Worm (Caenorhabditis elegans): ENCODE data around the gene F54E4.3.

Gene F54E4.3

ce11 chrX:14636157-14636556 is at the start of gene F54E4.3:
F54E4.3 (minus strand) TSS chrX:14636421.
- no peak for TF ChIP-seq unc-62 (GFP tag; optimal IDR thresholded peaks at IDR 0.05)

ce11 chrX:14684406-14684927 is 48.2 kb upstream of the F54E4.3 start, which contains the start of gene csq-1:
csq-1 (plus strand) TSS chrX:14684877.
- no peak for TF ChIP-seq unc-62 (GFP tag; optimal IDR thresholded peaks at IDR 0.05)

- TF ChIP-seq unc-62 (GFP tag; optimal IDR thresholded peaks at IDR 0.05), result no peak
These were observed 44.3 kb upstream of the F54E4.3 start for ce11 chrX:14680474-14680873.

- no peak for TF ChIP-seq unc-62 (GFP tag; optimal IDR thresholded peaks at IDR 0.05)
These were observed 42.8 kb upstream of the F54E4.3 start for ce11 chrX:14678983-14679382.

ce11 chrX:14674028-14674427 is 37.8 kb upstream of the F54E4.3 start, which contains the start of gene slt-1:
slt-1 (plus strand) TSS chrX:14674328.
- no peak for TF ChIP-seq unc-62 (GFP tag; optimal IDR thresholded peaks at IDR 0.05)

ce11 chrX:14671300-14671699 is 35.1 kb upstream of the F54E4.3 start:
- TF ChIP-seq unc-62 (GFP tag; optimal IDR thresholded peaks at IDR 0.05), result no peak

- TF ChIP-seq unc-62 (GFP tag; optimal IDR thresholded peaks at IDR 0.05), result no peak
These were observed 27.8 kb upstream of the F54E4.3 start, which contains the start of gene C26G2.2 for ce11 chrX:14664028-14664427. C26G2.2 (plus strand) TSS chrX:14664328.

- TF ChIP-seq unc-62 (GFP tag; optimal IDR thresholded peaks at IDR 0.05), result no peak
These were observed 26.2 kb upstream of the F54E4.3 start for ce11 chrX:14662460-14662859.

- TF ChIP-seq unc-62 (GFP tag; optimal IDR thresholded peaks at IDR 0.05), result no peak
These were observed 25.7 kb upstream of the F54E4.3 start for ce11 chrX:14661918-14662317.

- no peak for TF ChIP-seq unc-62 (GFP tag; optimal IDR thresholded peaks at IDR 0.05)
These were observed 23.2 kb upstream of the F54E4.3 start for ce11 chrX:14659454-14659853.

- no peak for TF ChIP-seq unc-62 (GFP tag; optimal IDR thresholded peaks at IDR 0.05)
These were observed 21.2 kb upstream of the F54E4.3 start for ce11 chrX:14657445-14657844.

ce11 chrX:14654668-14655067 is 18.4 kb upstream of the F54E4.3 start, which contains the start of gene syg-2:
syg-2 (plus strand) TSS chrX:14654968.
- TF ChIP-seq unc-62 (GFP tag; optimal IDR thresholded peaks at IDR 0.05), result no peak

- no peak for TF ChIP-seq unc-62 (GFP tag; optimal IDR thresholded peaks at IDR 0.05)
These were observed 17.3 kb upstream of the F54E4.3 start for ce11 chrX:14653486-14653885.

ce11 chrX:14652058-14652457 is 15.8 kb upstream of the F54E4.3 start:
- no peak for TF ChIP-seq unc-62 (GFP tag; optimal IDR thresholded peaks at IDR 0.05)

ce11 chrX:14649224-14649623 is 13.0 kb upstream of the F54E4.3 start:
- no peak for TF ChIP-seq unc-62 (GFP tag; optimal IDR thresholded peaks at IDR 0.05)

- no peak for TF ChIP-seq unc-62 (GFP tag; optimal IDR thresholded peaks at IDR 0.05)
These were observed 9.2 kb upstream of the F54E4.3 start, which contains the start of gene F54E4.4 for ce11 chrX:14645392-14645791. F54E4.4 (minus strand) TSS chrX:14645492.

ce11 chrX:14639941-14640340 is 3.7 kb upstream of the F54E4.3 start:
- no peak for TF ChIP-seq unc-62 (GFP tag; optimal IDR thresholded peaks at IDR 0.05)

ce11 chrX:14637445-14637844 is 1.2 kb upstream of the F54E4.3 start:
- TF ChIP-seq unc-62 (GFP tag; optimal IDR thresholded peaks at IDR 0.05), result no peak

Measured in whole organism, dauer.